Worm (Caenorhabditis elegans) whole organism, L1 larva: Measurements from ENCODE around the gene T28C6.11.
A peak's percentile ranks its signal among the peaks of the same experiment; 100 is the strongest.

ENCODE experiments used
- C16A3.4 ChIP-seq: fragments of 150-350 bp; optimal IDR thresholded peaks from 2 replicates; lab custom pipeline; 2014; ENCODE audit warnings: missing biosample characterization, missing genetic modification characterization
- C34B4.2 ChIP-seq: sonication (generic microtip); optimal IDR thresholded peaks from 2 replicates; lab custom pipeline; 2017; ENCODE audit warnings: mild to moderate bottlenecking, missing genetic modification characterization, missing compliant biosample characterization
- F16B12.6 ChIP-seq: fragments of 150-350 bp; optimal IDR thresholded peaks from 2 replicates; lab custom pipeline; 2014; ENCODE audit warnings: missing biosample characterization, missing genetic modification characterization
- Y116A8C.19 ChIP-seq: sonication (generic microtip); optimal IDR thresholded peaks from 2 replicates; lab custom pipeline; 2016; ENCODE audit warnings: missing compliant biosample characterization, missing genetic modification characterization, borderline replicate concordance
- aha-1 ChIP-seq: fragments of 150-350 bp; optimal IDR thresholded peaks from 2 replicates; lab custom pipeline; 2014; ENCODE audit warnings: missing biosample characterization, missing genetic modification characterization
- alr-1 ChIP-seq: fragments of 200-800 bp; sonication (Bioruptor generic); optimal IDR thresholded peaks from 2 replicates; lab custom pipeline; 2018; ENCODE audit warnings: borderline replicate concordance, mild to moderate bottlenecking, missing genetic modification characterization, missing compliant biosample characterization
- ama-1 ChIP-seq: fragments of 150-350 bp; optimal IDR thresholded peaks from 2 replicates; lab custom pipeline; 2014
- blmp-1 ChIP-seq: fragments of 150-350 bp; optimal IDR thresholded peaks from 2 replicates; lab custom pipeline; 2014; ENCODE audit warnings: missing biosample characterization, missing genetic modification characterization
- ceh-88 ChIP-seq: fragments of 200-800 bp; sonication (Bioruptor generic); IDR thresholded peaks from 2 replicates; pipeline ENCODE4 v1.3.6; 2022; ENCODE audit warnings: missing genetic modification characterization, missing compliant biosample characterization
- ceh-90 ChIP-seq: sonication (generic microtip); optimal IDR thresholded peaks from 2 replicates; lab custom pipeline; 2016; ENCODE audit warnings: missing genetic modification characterization, missing compliant biosample characterization
- dsc-1 ChIP-seq: sonication (generic microtip); optimal IDR thresholded peaks from 2 replicates; lab custom pipeline; 2016; ENCODE audit warnings: mild to moderate bottlenecking, missing genetic modification characterization, missing compliant biosample characterization
- efl-1 ChIP-seq, 4 experiments: fragments of 150-350 bp; optimal IDR thresholded peaks in 3 of 4; peaks in 1 of 4; 1 replicate in 1 of 4; 2 replicates in 3 of 4; lab custom pipeline; 2014; ENCODE audit warnings: missing biosample characterization in 2 of 4, missing genetic modification characterization in 2 of 4, missing genetic modification reagents in 2 of 4
- egl-27 ChIP-seq, 2 experiments: fragments of 150-350 bp in 1 of 2; sonication (generic microtip); optimal IDR thresholded peaks; 3 replicates each; lab custom pipeline; 2017 to 2018; ENCODE audit warnings: missing biosample characterization in 2 of 2, missing genetic modification characterization in 2 of 2, missing genetic modification reagents in 2 of 2
- ets-5 ChIP-seq: fragments of 200-800 bp; sonication (Bioruptor generic); IDR thresholded peaks from 2 replicates; pipeline ENCODE4 v1.3.6; 2022; ENCODE audit warnings: missing genetic modification characterization, missing compliant biosample characterization
- fkh-8 ChIP-seq: sonication (generic microtip); optimal IDR thresholded peaks from 2 replicates; lab custom pipeline; 2016; ENCODE audit warnings: mild to moderate bottlenecking, missing genetic modification characterization, missing compliant biosample characterization
- fos-1 ChIP-seq: fragments of 150-350 bp; optimal IDR thresholded peaks from 2 replicates; lab custom pipeline; 2014; ENCODE audit warnings: missing biosample characterization, missing genetic modification characterization
- grh-1 ChIP-seq: fragments of 200-800 bp; sonication (Bioruptor generic); IDR thresholded peaks from 2 replicates; pipeline ENCODE4 v1.3.6; 2022; ENCODE audit warnings: missing genetic modification reagents, missing genetic modification characterization, missing compliant biosample characterization
- hpl-2 ChIP-seq: fragments of 150-350 bp; optimal IDR thresholded peaks from 2 replicates; lab custom pipeline; 2014; ENCODE audit warnings: missing biosample characterization, missing genetic modification reagents, missing genetic modification characterization
- irx-1 ChIP-seq: sonication (generic microtip); optimal IDR thresholded peaks from 2 replicates; lab custom pipeline; 2016; ENCODE audit warnings: missing genetic modification characterization, missing compliant biosample characterization
- isw-1 ChIP-seq: fragments of 200-800 bp; sonication (Bioruptor generic); IDR thresholded peaks from 2 replicates; pipeline ENCODE4 v1.3.6; 2022; ENCODE audit warnings: missing genetic modification characterization, missing compliant biosample characterization
- jun-1 ChIP-seq: fragments of 150-350 bp; optimal IDR thresholded peaks from 2 replicates; lab custom pipeline; 2014; ENCODE audit warnings: missing biosample characterization, missing genetic modification reagents, missing genetic modification characterization
- lin-14 ChIP-seq: fragments of 200-800 bp; sonication (Bioruptor generic); optimal IDR thresholded peaks from 2 replicates; lab custom pipeline; 2018; ENCODE audit warnings: mild to moderate bottlenecking, missing genetic modification characterization, moderate library complexity, missing compliant biosample characterization
- lin-15B ChIP-seq: fragments of 150-350 bp; sonication (generic microtip); optimal IDR thresholded peaks from 3 replicates; lab custom pipeline; 2014; ENCODE audit warnings: missing biosample characterization, missing genetic modification characterization
- mdl-1 ChIP-seq, 2 experiments: fragments of 150-350 bp; optimal IDR thresholded peaks; 2 replicates each; lab custom pipeline; 2014 to 2017; ENCODE audit warnings: missing biosample characterization in 2 of 2, missing genetic modification characterization in 2 of 2, inconsistent platforms in 1 of 2
- mep-1 ChIP-seq: fragments of 150-350 bp; optimal IDR thresholded peaks from 2 replicates; lab custom pipeline; 2014; ENCODE audit warnings: missing biosample characterization, missing genetic modification characterization
- nhr-20 ChIP-seq: sonication (generic microtip); optimal IDR thresholded peaks from 2 replicates; lab custom pipeline; 2016; ENCODE audit warnings: mild to moderate bottlenecking, missing genetic modification characterization, missing compliant biosample characterization
- nhr-237 ChIP-seq: fragments of 150-350 bp; optimal IDR thresholded peaks from 2 replicates; lab custom pipeline; 2014; ENCODE audit warnings: missing biosample characterization, missing genetic modification characterization
- nhr-28 ChIP-seq: fragments of 150-350 bp; optimal IDR thresholded peaks from 2 replicates; lab custom pipeline; 2014; ENCODE audit warnings: missing biosample characterization, missing genetic modification characterization
- nhr-76 ChIP-seq: sonication (generic microtip); optimal IDR thresholded peaks from 2 replicates; lab custom pipeline; 2017; ENCODE audit warnings: missing biosample characterization, missing genetic modification characterization
- pag-3 ChIP-seq: sonication (generic microtip); optimal IDR thresholded peaks from 2 replicates; lab custom pipeline; 2017; ENCODE audit warnings: missing genetic modification characterization, mild to moderate bottlenecking, missing compliant biosample characterization, antibody characterized with exemption, borderline replicate concordance; ENCODE audit not compliant: insufficient read depth
- pax-3 ChIP-seq: fragments of 200-800 bp; sonication (Bioruptor generic); optimal IDR thresholded peaks from 2 replicates; lab custom pipeline; 2018; ENCODE audit warnings: mild to moderate bottlenecking, missing genetic modification characterization, moderate library complexity, missing compliant biosample characterization
- rnt-1 ChIP-seq: sonication (generic microtip); optimal IDR thresholded peaks from 2 replicates; lab custom pipeline; 2016; ENCODE audit warnings: mild to moderate bottlenecking, missing genetic modification characterization, moderate library complexity, missing compliant biosample characterization
- skn-1 ChIP-seq: fragments of 150-350 bp; optimal IDR thresholded peaks from 2 replicates; lab custom pipeline; 2014; ENCODE audit warnings: missing biosample characterization, missing genetic modification characterization
- snpc-4 ChIP-seq: fragments of 150-350 bp; optimal IDR thresholded peaks from 2 replicates; lab custom pipeline; 2014; ENCODE audit warnings: missing biosample characterization, missing genetic modification characterization
- sptf-1 ChIP-seq: fragments of 150-350 bp; optimal IDR thresholded peaks from 2 replicates; lab custom pipeline; 2014; ENCODE audit warnings: missing biosample characterization, missing genetic modification characterization
- swsn-7 ChIP-seq: sonication (generic microtip); optimal IDR thresholded peaks from 2 replicates; lab custom pipeline; 2016; ENCODE audit warnings: missing genetic modification characterization, missing compliant biosample characterization
- tbx-2 ChIP-seq: sonication (generic microtip); optimal IDR thresholded peaks from 2 replicates; lab custom pipeline; 2016; ENCODE audit warnings: missing genetic modification characterization, missing compliant biosample characterization
- tlp-1 ChIP-seq: fragments of 150-350 bp; optimal IDR thresholded peaks from 2 replicates; lab custom pipeline; 2014; ENCODE audit warnings: missing biosample characterization, missing genetic modification characterization
- unc-130 ChIP-seq: fragments of 150-350 bp; optimal IDR thresholded peaks from 2 replicates; lab custom pipeline; 2017; ENCODE audit warnings: missing biosample characterization, missing genetic modification characterization, inconsistent platforms
- unc-30 ChIP-seq: sonication (generic microtip); optimal IDR thresholded peaks from 2 replicates; lab custom pipeline; 2017; ENCODE audit warnings: missing biosample characterization, missing genetic modification characterization
- unc-62 ChIP-seq: fragments of 150-350 bp; optimal IDR thresholded peaks from 2 replicates; lab custom pipeline; 2014; ENCODE audit warnings: missing biosample characterization, missing genetic modification reagents, missing genetic modification characterization
- unc-86 ChIP-seq: sonication (generic microtip); optimal IDR thresholded peaks from 2 replicates; lab custom pipeline; 2016; ENCODE audit warnings: missing genetic modification characterization, missing compliant biosample characterization
- vab-15 ChIP-seq: sonication (generic microtip); optimal IDR thresholded peaks from 2 replicates; lab custom pipeline; 2017; ENCODE audit warnings: missing genotype, mild to moderate bottlenecking, missing genetic modification characterization, missing compliant biosample characterization
- ztf-4 ChIP-seq: fragments of 150-350 bp; optimal IDR thresholded peaks from 2 replicates; lab custom pipeline; 2014; ENCODE audit warnings: missing biosample characterization, missing genetic modification characterization

Gene T28C6.11

DNA sequence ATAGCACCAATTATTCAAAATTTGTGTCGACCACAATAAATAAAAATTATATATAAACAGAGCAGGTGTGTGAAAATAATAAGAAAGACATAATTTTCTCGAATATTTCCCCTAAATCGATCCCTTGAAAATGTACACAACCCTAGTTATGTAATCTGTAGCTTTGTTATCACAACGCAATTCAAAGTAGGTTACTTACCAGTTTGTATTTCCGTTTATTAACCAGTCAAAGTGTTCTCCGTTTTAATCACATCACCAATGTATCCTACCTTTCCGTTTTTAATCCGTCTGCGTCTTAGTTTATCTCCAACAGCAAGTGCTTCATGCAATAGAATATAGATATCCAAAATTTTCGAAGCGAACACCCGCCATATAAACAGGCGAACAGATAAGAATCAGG, 13.2 kb upstream of the T28C6.11 start:
- TF ChIP-seq fkh-8 (tag; lab: Kevin White, UChicago) (no peak), efl-1 (optimal IDR thresholded peaks at IDR 0.05; lab: Kevin White, UChicago) (no peak), efl-1 (GFP tag; optimal IDR thresholded peaks at IDR 0.05 in 1 of 2; lab: Kevin White, UChicago) (peak in 1 of 2 experiments; percentile 73)

DNA sequence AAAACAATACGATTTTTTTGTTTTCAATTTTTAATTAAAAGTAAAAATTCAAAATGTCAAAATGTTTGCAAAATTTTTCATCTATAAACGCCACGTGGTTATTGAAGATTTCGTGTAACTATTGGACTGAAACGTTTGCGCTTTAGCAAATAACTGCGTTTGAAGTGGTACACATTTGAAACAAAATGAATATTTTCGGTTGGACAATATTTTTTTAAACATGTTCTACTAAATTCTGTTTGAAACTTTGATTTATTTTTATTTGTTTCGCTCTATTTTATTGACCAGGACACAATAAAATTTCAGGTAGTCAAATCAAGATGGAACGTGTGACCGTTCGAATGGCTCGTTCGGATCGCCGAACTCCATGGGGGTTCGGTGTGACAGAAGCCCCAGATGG, 12.1 kb upstream of the T28C6.11 start, which contains the start of gene alp-1:
alp-1 (plus strand) TSS at position 301 of the 400 bp plus-strand sequence.
- TF ChIP-seq unc-30 (tag; lab: Kevin White, UChicago) = no peak
- TF ChIP-seq irx-1 (tag; lab: Kevin White, UChicago) = no peak
- TF ChIP-seq unc-86 (tag; lab: Kevin White, UChicago) = no peak
- no peak for TF ChIP-seq alr-1
- no peak for TF ChIP-seq ztf-4 (tag; lab: Kevin White, UChicago)
- no peak for TF ChIP-seq swsn-7 (tag; lab: Kevin White, UChicago)
- no peak for TF ChIP-seq unc-130 (tag; lab: Kevin White, UChicago)
- no peak for TF ChIP-seq egl-27 (tag; optimal IDR thresholded peaks at IDR 0.05; lab: Kevin White, UChicago)
- no peak for TF ChIP-seq grh-1
- TF ChIP-seq aha-1 (tag; lab: Kevin White, UChicago) = no peak
- TF ChIP-seq ama-1 (lab: Kevin White, UChicago) = no peak
- TF ChIP-seq Y116A8C.19 (tag; lab: Kevin White, UChicago) = no peak
- no peak for TF ChIP-seq lin-14 (GFP tag; lab: Kevin White, UChicago)
- no peak for TF ChIP-seq pag-3 (tag; lab: Kevin White, UChicago)
- TF ChIP-seq tlp-1 (tag; lab: Kevin White, UChicago) = no peak

DNA sequence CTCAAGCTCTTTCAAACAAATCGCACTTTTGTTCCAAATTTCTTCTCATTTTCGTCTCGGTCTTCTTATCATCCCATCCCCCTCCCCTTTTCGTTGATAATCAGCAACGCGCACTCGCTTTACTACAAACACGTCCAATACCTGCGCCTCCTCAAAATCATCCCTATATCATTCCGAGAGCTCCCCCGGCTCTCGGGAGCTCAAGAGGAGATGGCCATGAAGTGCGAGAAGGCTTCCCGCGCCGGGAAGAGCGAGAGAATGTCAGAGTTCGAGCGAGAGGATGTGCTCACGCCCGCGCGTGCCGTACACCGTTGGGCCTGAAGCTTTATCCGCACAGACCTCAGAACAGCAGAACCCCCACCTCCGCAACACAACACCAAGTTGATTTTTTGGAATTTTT, 10.7 kb upstream of the T28C6.11 start:
- no peak for TF ChIP-seq ceh-88 (GFP tag; lab: Robert Waterston, UW)
- TF ChIP-seq tbx-2 (tag; lab: Kevin White, UChicago) = no peak
- TF ChIP-seq pax-3 (tag; lab: Kevin White, UChicago) = no peak
- TF ChIP-seq lin-14 (GFP tag; lab: Kevin White, UChicago) = peak; percentile 65
- TF ChIP-seq lin-15B (tag; lab: Kevin White, UChicago) = no peak
- TF ChIP-seq isw-1 = no peak
- peak; percentile 45 for TF ChIP-seq rnt-1 (tag; lab: Kevin White, UChicago)
- no peak for TF ChIP-seq jun-1 (tag; lab: Kevin White, UChicago)
- TF ChIP-seq skn-1 (tag; lab: Kevin White, UChicago) = peak; percentile 5
- TF ChIP-seq blmp-1 (tag; lab: Kevin White, UChicago) = no peak

DNA sequence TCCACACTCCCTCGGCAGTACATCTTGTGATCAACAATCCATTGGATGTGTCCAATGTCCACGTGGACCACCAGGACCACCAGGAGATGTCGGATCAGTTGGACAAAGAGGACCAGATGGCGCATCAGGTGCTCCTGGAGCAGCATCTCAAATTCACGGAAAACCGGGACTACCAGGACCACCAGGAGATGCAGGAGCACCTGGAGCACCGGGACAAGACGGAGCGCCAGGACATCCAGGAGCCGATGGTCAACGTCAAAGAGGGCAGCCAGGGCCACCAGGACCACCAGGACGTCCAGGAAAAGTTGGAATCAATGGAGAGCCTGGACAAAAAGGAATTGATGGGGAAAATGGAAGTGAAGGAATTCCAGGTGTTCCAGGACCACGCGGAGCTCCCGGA, 8.9 kb upstream of the T28C6.11 start:
- TF ChIP-seq ceh-90 (tag; lab: Kevin White, UChicago) (no peak), efl-1 (optimal IDR thresholded peaks at IDR 0.05; lab: Kevin White, UChicago) (no peak), efl-1 (GFP tag; optimal IDR thresholded peaks at IDR 0.05 in 1 of 2; lab: Kevin White, UChicago) (peak in 1 of 2 experiments; percentile 56), nhr-76 (tag; lab: Kevin White, UChicago) (no peak), F16B12.6 (tag; lab: Kevin White, UChicago) (no peak), C34B4.2 (tag; lab: Kevin White, UChicago) (no peak), unc-62 (GFP tag; lab: Kevin White, UChicago) (no peak)
- TF ChIP-seq, all 84 proteins: peak for 1

DNA sequence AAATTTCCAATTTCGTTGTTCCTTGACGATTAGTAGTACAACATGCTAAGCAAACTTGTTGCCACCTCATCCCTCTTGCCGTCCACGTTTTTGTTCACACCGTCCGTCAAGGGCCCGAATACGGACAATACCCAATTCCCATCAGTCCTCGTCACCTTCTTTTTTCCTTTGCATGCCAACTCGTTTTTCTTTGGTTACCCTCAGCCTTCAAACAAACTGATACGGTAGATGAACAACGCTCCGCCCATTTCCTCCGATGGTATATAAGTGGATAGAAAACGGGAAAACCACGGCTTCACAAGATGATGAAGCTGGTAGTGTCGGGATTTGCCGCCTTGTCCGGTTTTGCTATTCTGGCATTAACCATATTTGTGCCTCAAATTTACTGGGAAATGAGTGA, 7.9 kb upstream of the T28C6.11 start, which contains the start of gene col-118:
col-118 (plus strand) TSS at position 301 of the 400 bp plus-strand sequence.
- TF ChIP-seq mdl-1 (tag; optimal IDR thresholded peaks at IDR 0.05; lab: Kevin White, UChicago) = no peak
- TF ChIP-seq sptf-1 = no peak
- TF ChIP-seq fos-1 (tag; lab: Kevin White, UChicago) = no peak
- no peak for TF ChIP-seq vab-15
- TF ChIP-seq ama-1 (lab: Kevin White, UChicago) = no peak
- TF ChIP-seq C16A3.4 (tag; lab: Kevin White, UChicago) = no peak
- TF ChIP-seq nhr-28 (tag; lab: Kevin White, UChicago) = no peak
- TF ChIP-seq hpl-2 (GFP tag; lab: Kevin White, UChicago) = no peak
- no peak for TF ChIP-seq dsc-1 (tag; lab: Kevin White, UChicago)
- no peak for TF ChIP-seq nhr-237 (tag; lab: Kevin White, UChicago)
- TF ChIP-seq nhr-20 (tag; lab: Kevin White, UChicago) = no peak
- no peak for TF ChIP-seq ets-5 (GFP tag; lab: Robert Waterston, UW)
- TF ChIP-seq skn-1 (tag; lab: Kevin White, UChicago) = no peak
- TF ChIP-seq unc-62 (GFP tag; lab: Kevin White, UChicago) = no peak
- no peak for TF ChIP-seq mep-1 (tag; lab: Kevin White, UChicago)
- no peak for TF ChIP-seq snpc-4 (tag; lab: Kevin White, UChicago)
